Worm (Caenorhabditis elegans) whole organism, L2 larva: Measurements from ENCODE around the gene hpd-1.

ENCODE experiments used
- ZK546.5 ChIP-seq: sonication (generic microtip); optimal IDR thresholded peaks from 2 replicates; lab custom pipeline; 2017; ENCODE audit warnings: missing biosample characterization, missing genetic modification characterization
- nhr-237 ChIP-seq: fragments of 150-350 bp; optimal IDR thresholded peaks from 2 replicates; lab custom pipeline; 2014; ENCODE audit warnings: missing biosample characterization, missing genetic modification characterization
- skn-1 ChIP-seq: sonication (generic microtip); optimal IDR thresholded peaks from 2 replicates; lab custom pipeline; 2017; ENCODE audit warnings: missing biosample characterization, missing genetic modification characterization

- TF ChIP-seq ZK546.5 (tag; lab: Kevin White, UChicago): no peak
- no peak for TF ChIP-seq nhr-237 (tag; lab: Kevin White, UChicago)
- no peak for TF ChIP-seq skn-1
Observed at ce11 chrIII:10515751-10516150, 19.6 kb upstream of the hpd-1 start.
